Worm (Caenorhabditis elegans) whole organism, L1 larva: ENCODE results near the gene gcn-2.

Experiments
- C04F5.9 ChIP-seq: sonication (generic microtip); optimal IDR thresholded peaks from 2 replicates; lab custom pipeline; 2016; ENCODE audit warnings: missing genetic modification characterization, missing compliant biosample characterization
- C34B4.2 ChIP-seq: sonication (generic microtip); optimal IDR thresholded peaks from 2 replicates; lab custom pipeline; 2017; ENCODE audit warnings: mild to moderate bottlenecking, missing genetic modification characterization, missing compliant biosample characterization
- Y116A8C.19 ChIP-seq: sonication (generic microtip); optimal IDR thresholded peaks from 2 replicates; lab custom pipeline; 2016; ENCODE audit warnings: missing compliant biosample characterization, missing genetic modification characterization, borderline replicate concordance
- aha-1 ChIP-seq: fragments of 150-350 bp; optimal IDR thresholded peaks from 2 replicates; lab custom pipeline; 2014; ENCODE audit warnings: missing biosample characterization, missing genetic modification characterization
- alr-1 ChIP-seq: fragments of 200-800 bp; sonication (Bioruptor generic); optimal IDR thresholded peaks from 2 replicates; lab custom pipeline; 2018; ENCODE audit warnings: borderline replicate concordance, mild to moderate bottlenecking, missing genetic modification characterization, missing compliant biosample characterization
- aly-2 ChIP-seq: fragments of 150-350 bp; optimal IDR thresholded peaks from 2 replicates; lab custom pipeline; 2014; ENCODE audit warnings: missing biosample characterization, missing genetic modification characterization
- ama-1 ChIP-seq: fragments of 150-350 bp; optimal IDR thresholded peaks from 2 replicates; lab custom pipeline; 2014
- ceh-88 ChIP-seq: fragments of 200-800 bp; sonication (Bioruptor generic); IDR thresholded peaks from 2 replicates; pipeline ENCODE4 v1.3.6; 2022; ENCODE audit warnings: missing genetic modification characterization, missing compliant biosample characterization
- ceh-90 ChIP-seq: sonication (generic microtip); optimal IDR thresholded peaks from 2 replicates; lab custom pipeline; 2016; ENCODE audit warnings: missing genetic modification characterization, missing compliant biosample characterization
- ces-1 ChIP-seq: fragments of 150-350 bp; optimal IDR thresholded peaks from 2 replicates; lab custom pipeline; 2014; ENCODE audit warnings: missing biosample characterization, missing genetic modification reagents, missing genetic modification characterization
- efl-1 ChIP-seq, 4 experiments: fragments of 150-350 bp; optimal IDR thresholded peaks in 3 of 4; peaks in 1 of 4; 1 replicate in 1 of 4; 2 replicates in 3 of 4; lab custom pipeline; 2014; ENCODE audit warnings: missing biosample characterization in 2 of 4, missing genetic modification characterization in 2 of 4, missing genetic modification reagents in 2 of 4
- efl-3 ChIP-seq: fragments of 200-800 bp; sonication (Bioruptor generic); optimal IDR thresholded peaks from 2 replicates; lab custom pipeline; 2018; ENCODE audit warnings: mild to moderate bottlenecking, missing genetic modification characterization, missing compliant biosample characterization
- egl-27 ChIP-seq, 2 experiments: fragments of 150-350 bp in 1 of 2; sonication (generic microtip); optimal IDR thresholded peaks; 3 replicates each; lab custom pipeline; 2017 to 2018; ENCODE audit warnings: missing biosample characterization in 2 of 2, missing genetic modification characterization in 2 of 2, missing genetic modification reagents in 2 of 2
- elt-2 ChIP-seq: sonication (generic microtip); optimal IDR thresholded peaks from 2 replicates; lab custom pipeline; 2016; ENCODE audit warnings: missing genetic modification characterization, mild to moderate bottlenecking, inconsistent platforms, missing compliant biosample characterization, missing genetic modification reagents
- elt-3 ChIP-seq, 6 experiments: fragments of 150-350 bp in 1 of 6; sonication (generic microtip); optimal IDR thresholded peaks; 2 replicates each; lab custom pipeline; 2017 to 2018; ENCODE audit warnings: missing biosample characterization in 6 of 6, missing genetic modification characterization in 6 of 6, inconsistent platforms in 1 of 6
- fkh-10 ChIP-seq: sonication (generic microtip); optimal IDR thresholded peaks from 2 replicates; lab custom pipeline; 2017; ENCODE audit warnings: missing biosample characterization, missing genetic modification reagents, missing genetic modification characterization
- fkh-8 ChIP-seq: sonication (generic microtip); optimal IDR thresholded peaks from 2 replicates; lab custom pipeline; 2016; ENCODE audit warnings: mild to moderate bottlenecking, missing genetic modification characterization, missing compliant biosample characterization
- hlh-17 ChIP-seq: fragments of 200-800 bp; sonication (Bioruptor generic); optimal IDR thresholded peaks from 2 replicates; lab custom pipeline; 2018; ENCODE audit warnings: missing genetic modification characterization, mild to moderate bottlenecking, missing compliant biosample characterization, moderate library complexity, borderline replicate concordance
- hlh-4 ChIP-seq: sonication (generic microtip); optimal IDR thresholded peaks from 2 replicates; lab custom pipeline; 2016; ENCODE audit warnings: mild to moderate bottlenecking, missing genetic modification characterization, missing compliant biosample characterization
- hpl-2 ChIP-seq: fragments of 150-350 bp; optimal IDR thresholded peaks from 2 replicates; lab custom pipeline; 2014; ENCODE audit warnings: missing biosample characterization, missing genetic modification reagents, missing genetic modification characterization
- irx-1 ChIP-seq: sonication (generic microtip); optimal IDR thresholded peaks from 2 replicates; lab custom pipeline; 2016; ENCODE audit warnings: missing genetic modification characterization, missing compliant biosample characterization
- isw-1 ChIP-seq: fragments of 200-800 bp; sonication (Bioruptor generic); IDR thresholded peaks from 2 replicates; pipeline ENCODE4 v1.3.6; 2022; ENCODE audit warnings: missing genetic modification characterization, missing compliant biosample characterization
- jun-1 ChIP-seq: fragments of 150-350 bp; optimal IDR thresholded peaks from 2 replicates; lab custom pipeline; 2014; ENCODE audit warnings: missing biosample characterization, missing genetic modification reagents, missing genetic modification characterization
- lin-13 ChIP-seq: fragments of 150-350 bp; optimal IDR thresholded peaks from 2 replicates; lab custom pipeline; 2014; ENCODE audit warnings: missing biosample characterization, missing genetic modification reagents, missing genetic modification characterization
- mef-2 ChIP-seq: fragments of 150-350 bp; optimal IDR thresholded peaks from 2 replicates; lab custom pipeline; 2014; ENCODE audit warnings: missing biosample characterization, missing genetic modification characterization
- nhr-12 ChIP-seq: sonication (generic microtip); optimal IDR thresholded peaks from 2 replicates; lab custom pipeline; 2017; ENCODE audit warnings: missing biosample characterization, missing genetic modification characterization
- nhr-19 ChIP-seq: fragments of 200-800 bp; sonication (Bioruptor generic); conservative IDR thresholded peaks from 2 replicates; pipeline ENCODE4 v1.3.6; 2022; ENCODE audit warnings: missing genetic modification characterization, missing compliant biosample characterization
- nhr-28 ChIP-seq: fragments of 150-350 bp; optimal IDR thresholded peaks from 2 replicates; lab custom pipeline; 2014; ENCODE audit warnings: missing biosample characterization, missing genetic modification characterization
- nhr-47 ChIP-seq: sonication (generic microtip); optimal IDR thresholded peaks from 2 replicates; lab custom pipeline; 2016; ENCODE audit warnings: mild to moderate bottlenecking, missing genetic modification characterization, moderate library complexity, missing compliant biosample characterization
- nhr-71 ChIP-seq: sonication (generic microtip); optimal IDR thresholded peaks from 2 replicates; lab custom pipeline; 2016; ENCODE audit warnings: mild to moderate bottlenecking, missing genetic modification characterization, moderate library complexity, missing compliant biosample characterization
- nhr-84 ChIP-seq: sonication (generic microtip); optimal IDR thresholded peaks from 2 replicates; lab custom pipeline; 2017; ENCODE audit warnings: missing biosample characterization, missing genetic modification characterization
- nhr-85 ChIP-seq: sonication (generic microtip); peaks from one replicate; lab custom pipeline; 2016; ENCODE audit warnings: missing genetic modification characterization, inconsistent platforms, missing compliant biosample characterization
- nhr-90 ChIP-seq: sonication (generic microtip); optimal IDR thresholded peaks from 2 replicates; lab custom pipeline; 2016; ENCODE audit warnings: mild to moderate bottlenecking, missing genetic modification characterization, missing compliant biosample characterization; ENCODE audit not compliant: poor library complexity
- pax-3 ChIP-seq: fragments of 200-800 bp; sonication (Bioruptor generic); optimal IDR thresholded peaks from 2 replicates; lab custom pipeline; 2018; ENCODE audit warnings: mild to moderate bottlenecking, missing genetic modification characterization, moderate library complexity, missing compliant biosample characterization
- rnt-1 ChIP-seq: sonication (generic microtip); optimal IDR thresholded peaks from 2 replicates; lab custom pipeline; 2016; ENCODE audit warnings: mild to moderate bottlenecking, missing genetic modification characterization, moderate library complexity, missing compliant biosample characterization
- snu-23 ChIP-seq: sonication (generic microtip); optimal IDR thresholded peaks from 2 replicates; lab custom pipeline; 2016; ENCODE audit warnings: missing genetic modification characterization, missing compliant biosample characterization
- sptf-1 ChIP-seq: fragments of 150-350 bp; optimal IDR thresholded peaks from 2 replicates; lab custom pipeline; 2014; ENCODE audit warnings: missing biosample characterization, missing genetic modification characterization
- sup-37 ChIP-seq: fragments of 200-800 bp; sonication (Bioruptor generic); optimal IDR thresholded peaks from 2 replicates; lab custom pipeline; 2018; ENCODE audit warnings: mild to moderate bottlenecking, missing genetic modification characterization, missing compliant biosample characterization
- swsn-7 ChIP-seq: sonication (generic microtip); optimal IDR thresholded peaks from 2 replicates; lab custom pipeline; 2016; ENCODE audit warnings: missing genetic modification characterization, missing compliant biosample characterization
- tbx-2 ChIP-seq: sonication (generic microtip); optimal IDR thresholded peaks from 2 replicates; lab custom pipeline; 2016; ENCODE audit warnings: missing genetic modification characterization, missing compliant biosample characterization
- tlp-1 ChIP-seq: fragments of 150-350 bp; optimal IDR thresholded peaks from 2 replicates; lab custom pipeline; 2014; ENCODE audit warnings: missing biosample characterization, missing genetic modification characterization
- unc-62 ChIP-seq: fragments of 150-350 bp; optimal IDR thresholded peaks from 2 replicates; lab custom pipeline; 2014; ENCODE audit warnings: missing biosample characterization, missing genetic modification reagents, missing genetic modification characterization
- unc-98 ChIP-seq: fragments of 200-800 bp; sonication (Bioruptor generic); IDR thresholded peaks from 2 replicates; pipeline ENCODE4 v1.3.6; 2022; ENCODE audit warnings: missing genetic modification characterization, missing compliant biosample characterization
- vab-15 ChIP-seq: sonication (generic microtip); optimal IDR thresholded peaks from 2 replicates; lab custom pipeline; 2017; ENCODE audit warnings: missing genotype, mild to moderate bottlenecking, missing genetic modification characterization, missing compliant biosample characterization
- zag-1 ChIP-seq: fragments of 150-350 bp; optimal IDR thresholded peaks from 2 replicates; lab custom pipeline; 2014; ENCODE audit warnings: missing biosample characterization, missing genetic modification characterization
- zip-4 ChIP-seq: fragments of 200-800 bp; sonication (Bioruptor generic); optimal IDR thresholded peaks from 2 replicates; lab custom pipeline; 2018; ENCODE audit warnings: mild to moderate bottlenecking, missing genetic modification characterization, moderate library complexity, missing compliant biosample characterization
- ztf-11 ChIP-seq, 2 experiments: sonication (generic microtip); optimal IDR thresholded peaks; 2 replicates each; lab custom pipeline; 2016 to 2017; ENCODE audit warnings: missing genetic modification characterization in 2 of 2, missing biosample characterization in 1 of 2, missing compliant biosample characterization in 1 of 2
- ztf-4 ChIP-seq: fragments of 150-350 bp; optimal IDR thresholded peaks from 2 replicates; lab custom pipeline; 2014; ENCODE audit warnings: missing biosample characterization, missing genetic modification characterization

Gene gcn-2

ce11 chrII:13117135-13117534, 33.2 kb downstream of the gcn-2 start, which contains the start of gene gfm-1 (continued):
- peak; percentile 53; the same call in 1 of the 2 replicates for TF ChIP-seq ceh-88 (GFP tag; lab: Robert Waterston, UW)
- TF ChIP-seq elt-2 = peak; percentile 67
- TF ChIP-seq unc-98 (GFP tag; lab: Robert Waterston, UW) = peak; percentile 79
- TF ChIP-seq swsn-7 (tag; lab: Kevin White, UChicago) = peak; percentile 85
- no peak for TF ChIP-seq ces-1 (GFP tag; lab: Kevin White, UChicago)
- TF ChIP-seq pax-3 (tag; lab: Kevin White, UChicago) = peak; percentile 84
- peak; percentile 58 for TF ChIP-seq isw-1 (GFP tag; lab: Robert Waterston, UW)
- TF ChIP-seq zip-4 (GFP tag; lab: Kevin White, UChicago) = no peak
- TF ChIP-seq nhr-28 (tag; lab: Kevin White, UChicago) = no peak
- peak; percentile 92 for TF ChIP-seq nhr-90 (tag; lab: Kevin White, UChicago)
- TF ChIP-seq vab-15 (tag; lab: Kevin White, UChicago) = peak; percentile 28
- no peak for TF ChIP-seq tlp-1 (tag; lab: Kevin White, UChicago)
- peak; percentile 54 to 72 for TF ChIP-seq efl-1 (optimal IDR thresholded peaks at IDR 0.05; lab: Kevin White, UChicago)
- peak; percentile 76 to 96 for TF ChIP-seq efl-1 (GFP tag; optimal IDR thresholded peaks at IDR 0.05 in 1 of 2; lab: Kevin White, UChicago)
- TF ChIP-seq aha-1 (tag; lab: Kevin White, UChicago) = no peak
- TF ChIP-seq alr-1 (tag; lab: Kevin White, UChicago) = no peak
- peak; percentile 92 for TF ChIP-seq nhr-85 (tag; lab: Kevin White, UChicago)
- peak; percentile 94 for TF ChIP-seq irx-1
- TF ChIP-seq sptf-1 (tag; lab: Kevin White, UChicago) = no peak
- no peak for TF ChIP-seq egl-27 (tag; optimal IDR thresholded peaks at IDR 0.05; lab: Kevin White, UChicago)
- no peak for TF ChIP-seq jun-1 (tag; lab: Kevin White, UChicago)
- no peak for TF ChIP-seq fkh-10 (GFP tag; lab: Kevin White, UChicago)
- no peak for TF ChIP-seq sup-37 (GFP tag; lab: Kevin White, UChicago)
- TF ChIP-seq hpl-2 (GFP tag; lab: Kevin White, UChicago) = no peak
- no peak for TF ChIP-seq nhr-84 (tag; lab: Kevin White, UChicago)
- TF ChIP-seq nhr-19 (GFP tag; lab: Robert Waterston, UW) = peak; percentile 77
- TF ChIP-seq aly-2 (tag; lab: Kevin White, UChicago) = no peak
- no peak for TF ChIP-seq zag-1
- TF ChIP-seq C34B4.2 (tag; lab: Kevin White, UChicago) = no peak
- no peak for TF ChIP-seq nhr-12 (tag; lab: Kevin White, UChicago)
- TF ChIP-seq ama-1 (lab: Kevin White, UChicago) = no peak
- TF ChIP-seq Y116A8C.19 (tag; lab: Kevin White, UChicago) = peak; percentile 84
- TF ChIP-seq C04F5.9 = peak; percentile 84
- peak; percentile 89 for TF ChIP-seq nhr-71
- peak; percentile 71 for TF ChIP-seq hlh-4 (tag; lab: Kevin White, UChicago)
- peak; percentile 91 for TF ChIP-seq nhr-47 (tag; lab: Kevin White, UChicago)
- peak; percentile 69 for TF ChIP-seq efl-3
- no peak for TF ChIP-seq mef-2 (tag; lab: Kevin White, UChicago)
- peak; percentile 94 for TF ChIP-seq ceh-90 (tag; lab: Kevin White, UChicago)
- no peak for TF ChIP-seq ztf-4 (tag; lab: Kevin White, UChicago)
- TF ChIP-seq tbx-2 (tag; lab: Kevin White, UChicago) = peak; percentile 87
- TF ChIP-seq hlh-17 (GFP tag; lab: Kevin White, UChicago) = no peak
- TF ChIP-seq lin-13 = no peak
- TF ChIP-seq elt-3 (tag; optimal IDR thresholded peaks at IDR 0.05; lab: Kevin White, UChicago) = peak in 1 of 6 experiments; percentile 50
- TF ChIP-seq snu-23 (GFP tag; lab: Kevin White, UChicago) = peak; percentile 76
- TF ChIP-seq unc-62 = no peak
- peak; percentile 70 for TF ChIP-seq fkh-8 (tag; lab: Kevin White, UChicago)
- peak; percentile 98 for TF ChIP-seq rnt-1
- peak in 1 of 2 experiments; percentile 91 for TF ChIP-seq ztf-11 (tag; optimal IDR thresholded peaks at IDR 0.05; lab: Kevin White, UChicago)
- TF ChIP-seq, all 84 proteins: peak for 48
